Fruit fly (Drosophila melanogaster) whole organism, embryonic: Measurements from ENCODE around the gene CG11454.

Experiments
- Aef1 ChIP-seq: fragments of 200-800 bp; sonication (Bioruptor generic); IDR thresholded peaks from 3 replicates; pipeline ENCODE4 v1.3.6; 2022; ENCODE audit warnings: missing biosample characterization, missing genetic modification characterization
- Asciz ChIP-seq: fragments of 200-800 bp; sonication (Bioruptor generic); optimal IDR thresholded peaks from 2 replicates; lab custom pipeline; 2017; ENCODE audit warnings: missing biosample characterization, mild to moderate bottlenecking, missing genetic modification characterization, missing genetic modification reagents
- Atf-2 ChIP-seq: fragments of 200-800 bp; sonication (Bioruptor generic); optimal IDR thresholded peaks from 2 replicates; lab custom pipeline; 2016; ENCODE audit warnings: missing biosample characterization, missing genetic modification characterization
- CG10366 ChIP-seq: fragments of 200-800 bp; sonication (Bioruptor generic); IDR thresholded peaks from 2 replicates; pipeline ENCODE4 v1.3.6; 2022; ENCODE audit warnings: missing biosample characterization, missing genetic modification characterization
- CG10979 ChIP-seq: fragments of 200-800 bp; sonication (Bioruptor generic); optimal IDR thresholded peaks from 2 replicates; lab custom pipeline; 2018; ENCODE audit warnings: missing biosample characterization, mild to moderate bottlenecking, missing genetic modification characterization, moderate library complexity
- CG11723 ChIP-seq: fragments of 200-800 bp; sonication (Bioruptor generic); optimal IDR thresholded peaks from 2 replicates; lab custom pipeline; 2017; ENCODE audit warnings: missing biosample characterization, mild to moderate bottlenecking, missing genetic modification characterization
- CG12071 ChIP-seq: fragments of 200-800 bp; sonication (Bioruptor generic); optimal IDR thresholded peaks from 3 replicates; lab custom pipeline; 2018; ENCODE audit warnings: missing biosample characterization, mild to moderate bottlenecking, missing genetic modification characterization
- CG12769 ChIP-seq: fragments of 200-800 bp; sonication (Bioruptor generic); optimal IDR thresholded peaks from 2 replicates; lab custom pipeline; 2019; ENCODE audit warnings: missing biosample characterization, mild to moderate bottlenecking, missing genetic modification characterization, moderate library complexity
- CG13296 ChIP-seq: fragments of 200-800 bp; sonication (Bioruptor generic); optimal IDR thresholded peaks from 3 replicates; lab custom pipeline; 2018; ENCODE audit warnings: missing biosample characterization, mild to moderate bottlenecking, missing genetic modification characterization
- CG14050 ChIP-seq: fragments of 200-800 bp; sonication (Bioruptor generic); IDR thresholded peaks from 3 replicates; pipeline ENCODE4 v1.3.6; 2022; ENCODE audit warnings: missing biosample characterization, missing genetic modification characterization
- CG14667 ChIP-seq: fragments of 200-800 bp; sonication (Bioruptor generic); IDR thresholded peaks from 2 replicates; pipeline ENCODE4 v1.3.6; 2022; ENCODE audit warnings: missing biosample characterization, missing genetic modification characterization
- CG15601 ChIP-seq: fragments of 200-800 bp; sonication (Bioruptor generic); optimal IDR thresholded peaks from 3 replicates; lab custom pipeline; 2019; ENCODE audit warnings: missing biosample characterization, mild to moderate bottlenecking, missing genetic modification characterization, moderate library complexity
- CG17612 ChIP-seq: fragments of 200-800 bp; sonication (Bioruptor generic); IDR thresholded peaks from 2 replicates; pipeline ENCODE4 v1.3.6; 2022; ENCODE audit warnings: missing biosample characterization, missing genetic modification characterization
- CG17802 ChIP-seq: fragments of 200-800 bp; sonication (Bioruptor generic); optimal IDR thresholded peaks from 2 replicates; lab custom pipeline; 2018; ENCODE audit warnings: missing biosample characterization, mild to moderate bottlenecking, missing genetic modification characterization, moderate library complexity
- CG18262 ChIP-seq: fragments of 200-800 bp; optimal IDR thresholded peaks from 3 replicates; lab custom pipeline; 2019; ENCODE audit warnings: missing biosample characterization, mild to moderate bottlenecking, missing genetic modification characterization, moderate library complexity
- CG18599 ChIP-seq: fragments of 200-800 bp; sonication (Bioruptor generic); optimal IDR thresholded peaks from 3 replicates; lab custom pipeline; 2017; ENCODE audit warnings: missing biosample characterization, missing genetic modification characterization, mild to moderate bottlenecking, moderate library complexity, missing genetic modification reagents
- CG3726 ChIP-seq: fragments of 200-800 bp; sonication (Bioruptor generic); IDR thresholded peaks from 3 replicates; pipeline ENCODE4, ENCODE4 v1.3.6; 2022; ENCODE audit warnings: missing biosample characterization, missing genetic modification characterization
- CG42726 ChIP-seq: fragments of 200-800 bp; sonication (Bioruptor generic); IDR thresholded peaks from 2 replicates; pipeline ENCODE4 v1.3.6; 2022; ENCODE audit warnings: missing biosample characterization, missing genetic modification characterization; ENCODE audit not compliant: partially characterized antibody
- CG4360 ChIP-seq: fragments of 200-800 bp; sonication (Bioruptor generic); IDR thresholded peaks from 2 replicates; pipeline ENCODE4 v1.3.6; 2022; ENCODE audit warnings: missing biosample characterization, missing genetic modification characterization
- CG7271 ChIP-seq: fragments of 200-800 bp; sonication (Bioruptor generic); optimal IDR thresholded peaks from 2 replicates; lab custom pipeline; 2018; ENCODE audit warnings: missing biosample characterization, mild to moderate bottlenecking, missing genetic modification characterization, moderate library complexity
- CG7556 ChIP-seq: fragments of 200-800 bp; sonication (Bioruptor generic); optimal IDR thresholded peaks from 2 replicates; lab custom pipeline; 2017; ENCODE audit warnings: missing biosample characterization, mild to moderate bottlenecking, missing genetic modification characterization
- CG8765 ChIP-seq: fragments of 200-800 bp; sonication (Bioruptor generic); IDR thresholded peaks from 2 replicates; pipeline ENCODE4 v1.3.6; 2022; ENCODE audit warnings: missing biosample characterization, missing genetic modification characterization
- CoRest ChIP-seq: fragments of 200-800 bp; sonication (Bioruptor generic); optimal IDR thresholded peaks from 3 replicates; lab custom pipeline; 2018; ENCODE audit warnings: missing biosample characterization, mild to moderate bottlenecking, missing genetic modification characterization, moderate library complexity
- GATAe ChIP-seq: fragments of 200-800 bp; sonication (Bioruptor generic); conservative IDR thresholded peaks from 2 replicates; pipeline ENCODE4 v1.3.6; 2022; ENCODE audit warnings: missing biosample characterization, missing genetic modification characterization
- Hand ChIP-seq: fragments of 200-800 bp; sonication (Bioruptor generic); optimal IDR thresholded peaks from 2 replicates; lab custom pipeline; 2017; ENCODE audit warnings: mild to moderate bottlenecking, missing biosample characterization, missing genetic modification reagents, missing genetic modification characterization
- Lim3 ChIP-seq: fragments of 200-800 bp; sonication (Bioruptor generic); IDR thresholded peaks from 2 replicates; pipeline ENCODE4 v1.3.6; 2022; ENCODE audit warnings: missing biosample characterization, missing genetic modification characterization
- Mad ChIP-seq: fragments of 200-800 bp; sonication (Bioruptor generic); optimal IDR thresholded peaks from 2 replicates; lab custom pipeline; 2016; ENCODE audit warnings: missing biosample characterization, missing genetic modification characterization
- NFAT ChIP-seq: fragments of 200-800 bp; sonication (Bioruptor generic); IDR thresholded peaks from 2 replicates; pipeline ENCODE4 v1.3.6; 2022; ENCODE audit warnings: missing biosample characterization, missing genetic modification characterization
- Oli ChIP-seq: fragments of 200-800 bp; sonication (Bioruptor generic); optimal IDR thresholded peaks from 2 replicates; lab custom pipeline; 2018; ENCODE audit warnings: missing biosample characterization, mild to moderate bottlenecking, missing genetic modification characterization, moderate library complexity
- Sox102F ChIP-seq: fragments of 200-800 bp; sonication (Bioruptor generic); optimal IDR thresholded peaks from 2 replicates; lab custom pipeline; 2018; ENCODE audit warnings: missing biosample characterization, mild to moderate bottlenecking, missing genetic modification characterization, moderate library complexity
- Spps ChIP-seq: fragments of 200-800 bp; sonication (Bioruptor generic); optimal IDR thresholded peaks from 2 replicates; lab custom pipeline; 2018; ENCODE audit warnings: missing biosample characterization, mild to moderate bottlenecking, missing genetic modification characterization
- Trl ChIP-seq, 3 experiments: fragments of >200 bp in 2 of 3; fragments of 200-800 bp in 1 of 3; sonication (Bioruptor generic) in 1 of 3; optimal IDR thresholded peaks; 2 replicates in 1 of 3; 3 replicates in 2 of 3; lab custom pipeline; 2016 to 2017; ENCODE audit warnings: missing biosample characterization in 1 of 3, missing genetic modification characterization in 1 of 3
- Usf ChIP-seq: fragments of 200-800 bp; sonication (Bioruptor generic); optimal IDR thresholded peaks from 2 replicates; lab custom pipeline; 2017; ENCODE audit warnings: missing genotype, missing biosample characterization, missing genetic modification characterization
- YL-1 ChIP-seq: fragments of 200-800 bp; sonication (Bioruptor generic); optimal IDR thresholded peaks from 3 replicates; lab custom pipeline; 2017; ENCODE audit warnings: missing biosample characterization, mild to moderate bottlenecking, missing genetic modification characterization
- ab ChIP-seq: fragments of 200-800 bp; sonication (Bioruptor generic); optimal IDR thresholded peaks from 2 replicates; lab custom pipeline; 2016; ENCODE audit warnings: missing biosample characterization, missing genetic modification characterization
- ac ChIP-seq: fragments of 200-800 bp; sonication (Bioruptor generic); optimal IDR thresholded peaks from 3 replicates; lab custom pipeline; 2017; ENCODE audit warnings: missing biosample characterization, mild to moderate bottlenecking, missing genetic modification characterization
- disco-r ChIP-seq: fragments of 200-800 bp; sonication (Bioruptor generic); optimal IDR thresholded peaks from 2 replicates; lab custom pipeline; 2016; ENCODE audit warnings: missing biosample characterization, missing genetic modification characterization
- emc ChIP-seq: fragments of 200-800 bp; sonication (Bioruptor generic); optimal IDR thresholded peaks from 2 replicates; lab custom pipeline; 2016; ENCODE audit warnings: missing biosample characterization, missing genetic modification characterization
- ewg ChIP-seq: fragments of 200-800 bp; sonication (Bioruptor generic); optimal IDR thresholded peaks from 3 replicates; lab custom pipeline; 2017; ENCODE audit warnings: mild to moderate bottlenecking, missing biosample characterization, missing genetic modification reagents, missing genetic modification characterization
- grau ChIP-seq: fragments of 200-800 bp; optimal IDR thresholded peaks from 3 replicates; lab custom pipeline; 2019; ENCODE audit warnings: missing biosample characterization, mild to moderate bottlenecking, missing genetic modification characterization, moderate library complexity
- nerfin-1 ChIP-seq: fragments of 200-800 bp; sonication (Bioruptor generic); optimal IDR thresholded peaks from 3 replicates; lab custom pipeline; 2019; ENCODE audit warnings: missing biosample characterization, mild to moderate bottlenecking, missing genetic modification characterization, moderate library complexity
- p53 ChIP-seq: fragments of 200-800 bp; sonication (Bioruptor generic); optimal IDR thresholded peaks from 2 replicates; lab custom pipeline; 2016; ENCODE audit warnings: missing biosample characterization, missing genetic modification characterization
- ro ChIP-seq: fragments of 200-800 bp; sonication (Bioruptor generic); IDR thresholded peaks from 2 replicates; pipeline ENCODE4 v1.3.6; 2022; ENCODE audit warnings: missing biosample characterization, missing genetic modification characterization
- sc ChIP-seq, 3 experiments: fragments of >200 bp in 2 of 3; fragments of 200-800 bp in 1 of 3; sonication (Bioruptor generic) in 1 of 3; optimal IDR thresholded peaks; 2 replicates in 2 of 3; 3 replicates in 1 of 3; lab custom pipeline; 2017; ENCODE audit warnings: mild to moderate bottlenecking in 1 of 3, missing biosample characterization in 1 of 3, missing genetic modification characterization in 1 of 3, missing genetic modification reagents in 1 of 3
- seq ChIP-seq: fragments of 200-800 bp; sonication (Bioruptor generic); IDR thresholded peaks from 2 replicates; pipeline ENCODE4 v1.3.6; 2022; ENCODE audit warnings: missing biosample characterization, missing genetic modification characterization
- slbo ChIP-seq: fragments of 200-800 bp; sonication (Bioruptor generic); IDR thresholded peaks from 2 replicates; pipeline ENCODE4 v1.3.6; 2022; ENCODE audit warnings: missing biosample characterization, missing genetic modification characterization
- tup ChIP-seq: fragments of 200-800 bp; sonication (Bioruptor generic); optimal IDR thresholded peaks from 2 replicates; lab custom pipeline; 2016; ENCODE audit warnings: missing biosample characterization, mild to moderate bottlenecking, missing genetic modification characterization, moderate library complexity
- twi ChIP-seq: fragments of 200-800 bp; optimal IDR thresholded peaks from 2 replicates; lab custom pipeline; 2019; ENCODE audit warnings: missing biosample characterization, mild to moderate bottlenecking, missing genetic modification characterization, moderate library complexity
- tx ChIP-seq: fragments of 200-800 bp; sonication (Bioruptor generic); optimal IDR thresholded peaks from 2 replicates; lab custom pipeline; 2016; ENCODE audit warnings: missing biosample characterization, missing genetic modification characterization
- vfl ChIP-seq: fragments of 200-800 bp; sonication (Bioruptor generic); optimal IDR thresholded peaks from 2 replicates; lab custom pipeline; 2016; ENCODE audit warnings: missing biosample characterization, missing genetic modification characterization

CG11454 gene

DNA sequence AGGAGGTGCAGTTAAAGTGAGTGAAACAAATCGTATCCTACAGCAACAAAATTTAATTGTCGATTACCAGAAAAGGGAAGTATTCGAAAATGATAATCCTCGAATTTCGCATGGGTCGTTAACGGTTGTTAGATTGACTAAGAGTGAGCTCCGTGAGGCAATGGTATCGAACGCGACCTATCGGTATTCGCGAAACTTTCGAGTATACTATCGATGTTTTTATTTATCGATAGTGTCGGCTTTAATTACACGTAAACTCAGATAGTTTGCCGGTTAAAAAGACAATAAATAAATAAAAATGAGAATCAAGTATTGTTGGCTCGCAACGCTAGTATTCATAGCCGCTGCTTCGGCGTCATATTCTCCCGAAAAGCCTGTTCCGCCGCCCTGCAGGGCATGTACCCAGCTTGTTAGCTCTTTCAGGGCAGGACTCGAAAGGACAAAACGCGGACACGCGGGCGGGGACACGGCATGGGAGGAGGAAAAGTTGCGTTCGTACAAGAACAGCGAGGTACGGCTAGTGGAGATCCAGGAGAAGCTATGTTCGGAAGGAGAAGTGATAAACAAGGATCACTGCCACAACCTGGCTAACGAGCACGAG is 40.9 kb upstream of the CG11454 start, which contains the start of gene Creld (continued):
- TF ChIP-seq CG18599 (GFP tag; lab: Kevin White, UChicago) (no peak), ac (GFP tag; lab: Kevin White, UChicago) (no peak), Hand (GFP tag; lab: Kevin White, UChicago) (no peak), CG17802 (tag; lab: Kevin White, UChicago) (no peak), Asciz (GFP tag; lab: Kevin White, UChicago) (no peak), CG3726 (GFP tag; lab: Robert Waterston, UW) (no peak), CG14050 (GFP tag; lab: Robert Waterston, UW) (no peak), CoRest (tag; lab: Kevin White, UChicago) (no peak), grau (no peak), Atf-2 (GFP tag; lab: Kevin White, UChicago) (peak; percentile 0), CG12071 (GFP tag; lab: Kevin White, UChicago) (no peak), GATAe (GFP tag; lab: Robert Waterston, UW) (no peak), Oli (no peak), ewg (no peak), CG17612 (no peak), disco-r (GFP tag; lab: Kevin White, UChicago) (no peak), CG42726 (GFP tag; lab: Robert Waterston, UW) (peak; percentile 100), Lim3 (no peak), CG11723 (GFP tag; lab: Kevin White, UChicago) (no peak), CG10979 (tag; lab: Kevin White, UChicago) (no peak), CG10366 (GFP tag; lab: Robert Waterston, UW) (no peak), p53 (GFP tag; lab: Kevin White, UChicago) (no peak), ab (GFP tag; lab: Kevin White, UChicago) (no peak), CG7556 (GFP tag; lab: Kevin White, UChicago) (no peak), slbo (GFP tag; lab: Robert Waterston, UW) (no peak), YL-1 (peak; percentile 67), Usf (GFP tag; lab: Kevin White, UChicago) (no peak), Sox102F (GFP tag; lab: Kevin White, UChicago) (no peak), tup (GFP tag; lab: Kevin White, UChicago) (no peak), CG15601 (tag; lab: Kevin White, UChicago) (no peak), Mad (GFP tag; lab: Kevin White, UChicago) (no peak), ro (GFP tag; lab: Robert Waterston, UW) (no peak), sc (optimal IDR thresholded peaks at IDR 0.05; lab: Kevin White, UChicago) (no peak), sc (GFP tag; optimal IDR thresholded peaks at IDR 0.05; lab: Kevin White, UChicago) (no peak), Spps (tag; lab: Kevin White, UChicago) (no peak), CG7271 (tag; lab: Kevin White, UChicago) (no peak), CG4360 (GFP tag; lab: Robert Waterston, UW) (no peak), CG18262 (peak; percentile 44), Aef1 (no peak), vfl (peak; percentile 23), NFAT (GFP tag; lab: Robert Waterston, UW) (no peak), Trl (optimal IDR thresholded peaks at IDR 0.05; lab: Kevin White, UChicago) (no peak), Trl (GFP tag; optimal IDR thresholded peaks at IDR 0.05; lab: Kevin White, UChicago) (no peak), seq (GFP tag; lab: Robert Waterston, UW) (no peak), nerfin-1 (no peak), CG12769 (tag; lab: Kevin White, UChicago) (no peak), tx (GFP tag; lab: Kevin White, UChicago) (no peak), emc (no peak), CG8765 (GFP tag; lab: Robert Waterston, UW) (no peak), twi (no peak), CG14667 (GFP tag; lab: Robert Waterston, UW) (no peak), CG13296 (GFP tag; lab: Kevin White, UChicago) (no peak)
